Fruit fly (Drosophila melanogaster) whole organism, prepupa: ENCODE results near the gene mei-P26.

ENCODE experiments used
- Blimp-1 ChIP-seq: fragments of 200-800 bp; sonication (Bioruptor generic); optimal IDR thresholded peaks from 3 replicates; lab custom pipeline; 2017; ENCODE audit warnings: missing biosample characterization, missing genetic modification characterization, mild to moderate bottlenecking, moderate library complexity, missing genetic modification reagents
- CG15336 ChIP-seq: fragments of 200-800 bp; sonication (Bioruptor generic); IDR thresholded peaks from 2 replicates; pipeline ENCODE4 v1.3.6; 2022; ENCODE audit warnings: missing biosample characterization, missing genetic modification characterization
- CG4318 ChIP-seq: fragments of 200-800 bp; sonication (Bioruptor generic); optimal IDR thresholded peaks from 3 replicates; lab custom pipeline; 2017; ENCODE audit warnings: missing biosample characterization, mild to moderate bottlenecking, missing genetic modification characterization
- CG6808 ChIP-seq: fragments of 200-800 bp; sonication (Bioruptor generic); optimal IDR thresholded peaks from 3 replicates; lab custom pipeline; 2017; ENCODE audit warnings: missing biosample characterization, missing genetic modification characterization, mild to moderate bottlenecking, moderate library complexity, missing genetic modification reagents
- CG6854 ChIP-seq: fragments of 200-800 bp; sonication (Bioruptor generic); optimal IDR thresholded peaks from 2 replicates; lab custom pipeline; 2017; ENCODE audit warnings: missing biosample characterization, mild to moderate bottlenecking, missing genetic modification characterization
- CG7368 ChIP-seq: fragments of 200-800 bp; sonication (Bioruptor generic); optimal IDR thresholded peaks from 3 replicates; lab custom pipeline; 2016; ENCODE audit warnings: missing biosample characterization, missing genetic modification characterization
- Eip75B ChIP-seq: fragments of 200-800 bp; sonication (Bioruptor generic); optimal IDR thresholded peaks from 3 replicates; lab custom pipeline; 2016; ENCODE audit warnings: missing biosample characterization, missing genetic modification characterization
- Sox102F ChIP-seq: fragments of 200-800 bp; sonication (Bioruptor generic); optimal IDR thresholded peaks from 2 replicates; lab custom pipeline; 2016; ENCODE audit warnings: missing biosample characterization, mild to moderate bottlenecking, missing genetic modification characterization
- Sox14 ChIP-seq: fragments of 200-800 bp; sonication (Bioruptor generic); optimal IDR thresholded peaks from 3 replicates; lab custom pipeline; 2016; ENCODE audit warnings: missing biosample characterization, missing genetic modification characterization
- cyc ChIP-seq: fragments of 200-800 bp; sonication (Bioruptor generic); optimal IDR thresholded peaks from 3 replicates; lab custom pipeline; 2016; ENCODE audit warnings: missing biosample characterization, missing genetic modification characterization
- svp ChIP-seq: fragments of 200-800 bp; sonication (Bioruptor generic); peaks from one replicate; lab custom pipeline; 2016; ENCODE audit warnings: missing biosample characterization, missing genetic modification characterization

DNA sequence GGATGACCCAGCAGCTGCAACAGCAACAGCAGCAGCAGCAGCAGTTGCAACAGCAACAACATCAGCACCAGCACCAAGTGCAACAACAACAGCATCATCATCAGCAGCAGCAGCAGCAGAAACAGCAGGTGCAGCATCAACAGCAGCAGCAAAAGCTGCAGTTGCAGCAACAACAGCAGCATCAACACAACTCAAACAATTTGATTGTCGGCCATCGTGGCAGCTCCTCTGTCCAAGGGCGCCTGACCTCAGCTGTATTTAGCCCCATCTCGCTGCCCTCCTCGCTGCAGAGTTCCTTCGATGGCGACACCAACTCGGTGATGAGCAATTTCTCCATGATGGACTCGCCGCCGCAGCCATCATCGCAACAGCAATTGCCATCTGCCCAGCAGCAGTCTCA lies 5.2 kb downstream of the mei-P26 start:
- no peak for TF ChIP-seq Blimp-1
- no peak for TF ChIP-seq Eip75B (GFP tag; lab: Kevin White, UChicago)
- TF ChIP-seq CG4318 (GFP tag; lab: Kevin White, UChicago): no peak
- no peak for TF ChIP-seq svp (GFP tag; lab: Kevin White, UChicago)
- no peak for TF ChIP-seq CG7368 (GFP tag; lab: Kevin White, UChicago)
- TF ChIP-seq CG6854: no peak
- no peak for TF ChIP-seq Sox102F (GFP tag; lab: Kevin White, UChicago)
- no peak for TF ChIP-seq cyc (GFP tag; lab: Kevin White, UChicago)
- TF ChIP-seq Sox14: no peak
- no peak for TF ChIP-seq CG15336 (GFP tag; lab: Robert Waterston, UW)
- no peak for TF ChIP-seq CG6808 (GFP tag; lab: Kevin White, UChicago)
